Worm (Caenorhabditis elegans) whole organism, young adult: ENCODE measurements around the gene fbxa-76.
"Not testable (repeated sequence)": the region's sequence is repeated elsewhere in the genome, so short reads cannot be mapped to it uniquely, and the experiment has no call there.

Experiments
- B0019.2 ChIP-seq: fragments of 200-800 bp; sonication (Bioruptor generic); conservative IDR thresholded peaks from 2 replicates; pipeline ENCODE4 v1.3.6; 2022; ENCODE audit warnings: missing genetic modification reagents, missing genetic modification characterization, missing compliant biosample characterization
- B0261.1 ChIP-seq: sonication (generic microtip); optimal IDR thresholded peaks from 2 replicates; lab custom pipeline; 2016; ENCODE audit warnings: mild to moderate bottlenecking, missing genetic modification characterization, moderate library complexity, missing compliant biosample characterization
- ama-1 ChIP-seq, 3 experiments: fragments of 150-350 bp in 1 of 3; sonication (generic microtip) in 2 of 3; optimal IDR thresholded peaks; 2 replicates each; lab custom pipeline; 2014 to 2018; ENCODE audit warnings: missing biosample characterization in 2 of 3, missing genetic modification characterization in 2 of 3, missing genetic modification reagents in 2 of 3
- die-1 ChIP-seq: sonication (generic microtip); optimal IDR thresholded peaks from 2 replicates; lab custom pipeline; 2016; ENCODE audit warnings: missing genotype, mild to moderate bottlenecking, missing genetic modification characterization, missing compliant biosample characterization
- egl-44 ChIP-seq: fragments of 200-800 bp; sonication (Bioruptor generic); IDR thresholded peaks from 2 replicates; pipeline ENCODE4 v1.3.6; 2022; ENCODE audit warnings: missing genetic modification reagents, missing genetic modification characterization, missing compliant biosample characterization
- ets-4 ChIP-seq: fragments of 200-800 bp; sonication (Bioruptor generic); optimal IDR thresholded peaks from 2 replicates; lab custom pipeline; 2018; ENCODE audit warnings: mild to moderate bottlenecking, missing genetic modification characterization, missing compliant biosample characterization
- lag-1 ChIP-seq: fragments of 200-800 bp; sonication (Bioruptor generic); IDR thresholded peaks from 2 replicates; pipeline ENCODE4 v1.3.6; 2022; ENCODE audit warnings: missing genetic modification reagents, missing genetic modification characterization, missing compliant biosample characterization
- lin-54 ChIP-seq: fragments of 200-800 bp; sonication (Bioruptor generic); optimal IDR thresholded peaks from 2 replicates; lab custom pipeline; 2018; ENCODE audit warnings: mild to moderate bottlenecking, missing genetic modification characterization, missing compliant biosample characterization
- nhr-120 ChIP-seq: fragments of 200-800 bp; sonication (Bioruptor generic); IDR thresholded peaks from 2 replicates; pipeline ENCODE4 v1.3.6; 2022; ENCODE audit warnings: missing genetic modification characterization, missing compliant biosample characterization
- sea-2 ChIP-seq: fragments of 200-800 bp; sonication (Bioruptor generic); IDR thresholded peaks from 2 replicates; pipeline ENCODE4 v1.3.6; 2022; ENCODE audit warnings: missing genetic modification characterization, missing compliant biosample characterization
- snpc-4 ChIP-seq, 5 experiments: fragments of 150-350 bp in 1 of 5; sonication (generic microtip) in 4 of 5; optimal IDR thresholded peaks; 2 replicates each; lab custom pipeline; 2014 to 2018; ENCODE audit warnings: missing genetic modification characterization in 5 of 5, missing biosample characterization in 3 of 5, antibody characterized with exemption in 2 of 5, mild to moderate bottlenecking in 2 of 5, missing compliant biosample characterization in 2 of 5, missing genotype in 2 of 5, moderate library complexity in 2 of 5, missing genetic modification reagents in 1 of 5

DNA sequence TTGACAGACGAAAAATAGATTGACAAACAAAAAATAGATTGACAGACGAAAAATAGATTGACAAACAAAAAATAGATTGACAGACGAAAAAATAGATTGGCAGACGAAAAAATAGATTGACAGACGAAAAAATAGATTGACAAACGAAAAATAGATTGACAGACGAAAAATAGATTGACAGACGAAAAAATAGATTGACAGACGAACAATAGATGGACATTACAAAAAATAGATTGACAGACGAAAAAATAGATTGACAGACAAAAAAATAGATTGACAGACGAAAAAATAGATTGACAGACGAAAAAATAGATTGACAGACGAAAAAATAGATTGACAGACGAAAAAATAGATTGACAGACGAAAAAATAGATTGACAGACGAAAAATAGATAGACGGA lies 12.2 kb upstream of the fbxa-76 start:
- not testable (repeated sequence) for TF ChIP-seq die-1 (tag; lab: Kevin White, UChicago); lin-54 (GFP tag; lab: Kevin White, UChicago); sea-2 (GFP tag; lab: Robert Waterston, UW); egl-44 (GFP tag; lab: Robert Waterston, UW); ama-1 (optimal IDR thresholded peaks at IDR 0.05; lab: Kevin White, UChicago); ama-1 (GFP tag; optimal IDR thresholded peaks at IDR 0.05; lab: Kevin White, UChicago); lag-1 (GFP tag; lab: Robert Waterston, UW); nhr-120 (GFP tag; lab: Robert Waterston, UW); ets-4 (GFP tag; lab: Kevin White, UChicago); B0261.1 (tag; lab: Kevin White, UChicago); B0019.2; snpc-4 (GFP tag; optimal IDR thresholded peaks at IDR 0.05; lab: Kevin White, UChicago); snpc-4 (tag; optimal IDR thresholded peaks at IDR 0.05; lab: Kevin White, UChicago)
